Fruit fly (Drosophila melanogaster): ENCODE measurements around the gene CG8112.

- TF ChIP-seq h (optimal IDR thresholded peaks at IDR 0.05) (no peak), Sin3A (optimal IDR thresholded peaks at IDR 0.05) (no peak), insv (optimal IDR thresholded peaks at IDR 0.05) (no peak), psq (optimal IDR thresholded peaks at IDR 0.05) (no peak), ttk (optimal IDR thresholded peaks at IDR 0.05) (no peak)
Observed at dm6 chr3R:8705323-8706097, 7.2 kb upstream of the CG8112 start.

All from Kc167 (cell line).